Fruit fly (Drosophila melanogaster) whole organism, embryonic: Measurements from ENCODE around the gene CG32032.
A peak's percentile ranks its signal among the peaks of the same experiment; 100 is the strongest.

Experiments used
- Ada2b ChIP-seq: fragments of 200-800 bp; sonication (Bioruptor generic); IDR thresholded peaks from 2 replicates; pipeline ENCODE4 v1.3.6; 2022; ENCODE audit warnings: missing biosample characterization, missing genetic modification characterization
- Aef1 ChIP-seq: fragments of 200-800 bp; sonication (Bioruptor generic); IDR thresholded peaks from 3 replicates; pipeline ENCODE4 v1.3.6; 2022; ENCODE audit warnings: missing biosample characterization, missing genetic modification characterization
- CG10147 ChIP-seq: fragments of 200-800 bp; sonication (Bioruptor generic); optimal IDR thresholded peaks from 2 replicates; lab custom pipeline; 2019; ENCODE audit warnings: missing biosample characterization, mild to moderate bottlenecking, missing genetic modification characterization, moderate library complexity
- CG10209 ChIP-seq: fragments of 200-800 bp; sonication (Bioruptor generic); optimal IDR thresholded peaks from 3 replicates; lab custom pipeline; 2017; ENCODE audit warnings: missing biosample characterization, mild to moderate bottlenecking, missing genetic modification characterization, missing genetic modification reagents
- CG10366 ChIP-seq: fragments of 200-800 bp; sonication (Bioruptor generic); IDR thresholded peaks from 2 replicates; pipeline ENCODE4 v1.3.6; 2022; ENCODE audit warnings: missing biosample characterization, missing genetic modification characterization
- CG10959 ChIP-seq: fragments of 200-800 bp; sonication (Bioruptor generic); IDR thresholded peaks from 2 replicates; pipeline ENCODE4 v1.3.6; 2022; ENCODE audit warnings: missing biosample characterization, missing genetic modification characterization
- CG14050 ChIP-seq: fragments of 200-800 bp; sonication (Bioruptor generic); IDR thresholded peaks from 3 replicates; pipeline ENCODE4 v1.3.6; 2022; ENCODE audit warnings: missing biosample characterization, missing genetic modification characterization
- CG15073 ChIP-seq: fragments of 200-800 bp; sonication (Bioruptor generic); optimal IDR thresholded peaks from 2 replicates; lab custom pipeline; 2016; ENCODE audit warnings: missing biosample characterization, missing genetic modification characterization
- CG31441 ChIP-seq: fragments of 200-800 bp; sonication (Bioruptor generic); IDR thresholded peaks from 2 replicates; pipeline ENCODE4 v1.3.6; 2022; ENCODE audit warnings: missing biosample characterization, missing genetic modification characterization
- CG32767 ChIP-seq: fragments of 200-800 bp; sonication (Bioruptor generic); IDR thresholded peaks from 2 replicates; pipeline ENCODE4 v1.3.6; 2022; ENCODE audit warnings: missing biosample characterization, missing genetic modification characterization
- CG32772 ChIP-seq: fragments of 200-800 bp; sonication (Bioruptor generic); IDR thresholded peaks from 2 replicates; pipeline ENCODE4 v1.3.6; 2022; ENCODE audit warnings: missing biosample characterization, missing genetic modification characterization
- CG3407 ChIP-seq: fragments of 200-800 bp; sonication (Bioruptor generic); optimal IDR thresholded peaks from 2 replicates; lab custom pipeline; 2018; ENCODE audit warnings: missing biosample characterization, mild to moderate bottlenecking, missing genetic modification characterization
- CG34422 ChIP-seq: fragments of 200-800 bp; sonication (Bioruptor generic); IDR thresholded peaks from 3 replicates; pipeline ENCODE4 v1.3.6; 2022; ENCODE audit warnings: missing biosample characterization, missing genetic modification characterization
- CG4282 ChIP-seq: fragments of 200-800 bp; sonication (Bioruptor generic); optimal IDR thresholded peaks from 2 replicates; lab custom pipeline; 2016; ENCODE audit warnings: missing biosample characterization, missing genetic modification characterization
- CG6683 ChIP-seq: fragments of 200-800 bp; sonication (Bioruptor generic); optimal IDR thresholded peaks from 2 replicates; lab custom pipeline; 2017; ENCODE audit warnings: missing biosample characterization, mild to moderate bottlenecking, missing genetic modification characterization, missing genetic modification reagents
- CG8765 ChIP-seq: fragments of 200-800 bp; sonication (Bioruptor generic); IDR thresholded peaks from 2 replicates; pipeline ENCODE4 v1.3.6; 2022; ENCODE audit warnings: missing biosample characterization, missing genetic modification characterization
- CG9797 ChIP-seq: fragments of 200-800 bp; sonication (Bioruptor generic); optimal IDR thresholded peaks from 3 replicates; lab custom pipeline; 2018; ENCODE audit warnings: missing biosample characterization, mild to moderate bottlenecking, missing genetic modification characterization
- Chrac-16 ChIP-seq: fragments of 200-800 bp; sonication (Bioruptor generic); optimal IDR thresholded peaks from 3 replicates; lab custom pipeline; 2016; ENCODE audit warnings: missing biosample characterization, missing genetic modification characterization
- HHEX ChIP-seq: fragments of 200-800 bp; sonication (Bioruptor generic); optimal IDR thresholded peaks from 3 replicates; lab custom pipeline; 2017; ENCODE audit warnings: missing biosample characterization, mild to moderate bottlenecking, missing genetic modification characterization, missing genetic modification reagents
- HLH3B ChIP-seq: fragments of 200-800 bp; sonication (Bioruptor generic); IDR thresholded peaks from 2 replicates; pipeline ENCODE4 v1.3.6; 2022; ENCODE audit warnings: missing biosample characterization, missing genetic modification characterization
- MBD-R2 ChIP-seq: fragments of 200-800 bp; sonication (Bioruptor generic); IDR thresholded peaks from 2 replicates; pipeline ENCODE4 v1.3.6; 2022; ENCODE audit warnings: missing biosample characterization, missing genetic modification characterization
- MTF-1 ChIP-seq: fragments of 200-800 bp; sonication (Bioruptor generic); optimal IDR thresholded peaks from 2 replicates; lab custom pipeline; 2018; ENCODE audit warnings: missing biosample characterization, mild to moderate bottlenecking, missing genetic modification characterization, borderline replicate concordance
- Max ChIP-seq: fragments of 200-800 bp; sonication (Bioruptor generic); optimal IDR thresholded peaks from 2 replicates; lab custom pipeline; 2016; ENCODE audit warnings: missing biosample characterization, mild to moderate bottlenecking, missing genetic modification characterization
- Med ChIP-seq: fragments of 200-800 bp; sonication (Bioruptor generic); peaks from one replicate; lab custom pipeline; 2016; ENCODE audit warnings: missing biosample characterization, missing genetic modification characterization, mild to moderate bottlenecking, inconsistent platforms, moderate library complexity
- Pdp1 ChIP-seq, 2 experiments: fragments of 200-800 bp; sonication (Bioruptor generic); optimal IDR thresholded peaks; 3 replicates each; lab custom pipeline; 2016; ENCODE audit warnings: missing biosample characterization in 2 of 2, missing genetic modification characterization in 2 of 2, mild to moderate bottlenecking in 1 of 2, moderate library complexity in 1 of 2
- Six4 ChIP-seq: fragments of 200-800 bp; sonication (Bioruptor generic); optimal IDR thresholded peaks from 2 replicates; lab custom pipeline; 2016; ENCODE audit warnings: missing biosample characterization, missing genetic modification characterization
- Sry-δ ChIP-seq: fragments of 200-800 bp; sonication (Bioruptor generic); optimal IDR thresholded peaks from 2 replicates; lab custom pipeline; 2016; ENCODE audit warnings: missing biosample characterization, missing genetic modification characterization
- Trl ChIP-seq, 3 experiments: fragments of >200 bp in 2 of 3; fragments of 200-800 bp in 1 of 3; sonication (Bioruptor generic) in 1 of 3; optimal IDR thresholded peaks; 2 replicates in 1 of 3; 3 replicates in 2 of 3; lab custom pipeline; 2016 to 2017; ENCODE audit warnings: missing biosample characterization in 1 of 3, missing genetic modification characterization in 1 of 3
- ac ChIP-seq: fragments of 200-800 bp; sonication (Bioruptor generic); optimal IDR thresholded peaks from 3 replicates; lab custom pipeline; 2017; ENCODE audit warnings: missing biosample characterization, mild to moderate bottlenecking, missing genetic modification characterization
- bab2 ChIP-seq: fragments of 200-800 bp; sonication (Bioruptor generic); optimal IDR thresholded peaks from 2 replicates; lab custom pipeline; 2016; ENCODE audit warnings: missing biosample characterization, missing genetic modification characterization
- croc ChIP-seq: fragments of 200-800 bp; sonication (Bioruptor generic); conservative IDR thresholded peaks from 3 replicates; pipeline ENCODE4 v1.3.6; 2022; ENCODE audit warnings: missing biosample characterization, missing genetic modification characterization
- fd3F ChIP-seq: fragments of 200-800 bp; sonication (Bioruptor generic); optimal IDR thresholded peaks from 2 replicates; lab custom pipeline; 2018; ENCODE audit warnings: missing biosample characterization, mild to moderate bottlenecking, missing genetic modification characterization, moderate library complexity
- fd64A ChIP-seq: fragments of 200-800 bp; sonication (Bioruptor generic); optimal IDR thresholded peaks from 3 replicates; lab custom pipeline; 2018; ENCODE audit warnings: missing biosample characterization, mild to moderate bottlenecking, missing genetic modification characterization
- grn ChIP-seq: fragments of 200-800 bp; sonication (Bioruptor generic); optimal IDR thresholded peaks from 3 replicates; lab custom pipeline; 2017; ENCODE audit warnings: missing biosample characterization, missing genetic modification characterization
- gro ChIP-seq: fragments of 200-800 bp; sonication (Bioruptor generic); optimal IDR thresholded peaks from 2 replicates; lab custom pipeline; 2016; ENCODE audit warnings: missing biosample characterization, missing genetic modification characterization
- ken ChIP-seq: fragments of 200-800 bp; sonication (Bioruptor generic); IDR thresholded peaks from 3 replicates; pipeline ENCODE4 v1.3.6; 2022; ENCODE audit warnings: missing biosample characterization, missing genetic modification characterization
- klu ChIP-seq: fragments of 200-800 bp; sonication (Bioruptor generic); IDR thresholded peaks from 2 replicates; pipeline ENCODE4 v1.3.6; 2022; ENCODE audit warnings: missing biosample characterization, missing genetic modification characterization
- mirr ChIP-seq: fragments of 200-800 bp; sonication (Bioruptor generic); optimal IDR thresholded peaks from 3 replicates; lab custom pipeline; 2018; ENCODE audit warnings: missing biosample characterization, mild to moderate bottlenecking, missing genetic modification characterization
- oc ChIP-seq: fragments of 200-800 bp; sonication (Bioruptor generic); optimal IDR thresholded peaks from 2 replicates; lab custom pipeline; 2018; ENCODE audit warnings: missing biosample characterization, mild to moderate bottlenecking, missing genetic modification characterization, moderate library complexity
- onecut ChIP-seq: fragments of 200-800 bp; sonication (Bioruptor generic); IDR thresholded peaks from 2 replicates; pipeline ENCODE4 v1.3.6; 2022; ENCODE audit warnings: missing biosample characterization, missing genetic modification characterization
- pfk ChIP-seq: fragments of 200-800 bp; sonication (Bioruptor generic); optimal IDR thresholded peaks from 2 replicates; lab custom pipeline; 2018; ENCODE audit warnings: missing biosample characterization, mild to moderate bottlenecking, missing genetic modification characterization, moderate library complexity
- prd ChIP-seq, 3 experiments: fragments of >200 bp in 2 of 3; fragments of 200-800 bp in 1 of 3; sonication (Bioruptor generic) in 1 of 3; optimal IDR thresholded peaks in 2 of 3; IDR thresholded peaks in 1 of 3; 2 replicates in 2 of 3; 3 replicates in 1 of 3; pipeline versions ENCODE4 v1.3.6 to Lab custom; 2017 to 2022; ENCODE audit warnings: missing biosample characterization in 1 of 3, missing genetic modification characterization in 1 of 3
- psq ChIP-seq: fragments of 200-800 bp; sonication (Bioruptor generic); optimal IDR thresholded peaks from 2 replicates; lab custom pipeline; 2017; ENCODE audit warnings: missing biosample characterization, missing genetic modification characterization
- rib ChIP-seq: fragments of 200-800 bp; sonication (Bioruptor generic); IDR thresholded peaks from 2 replicates; pipeline ENCODE4 v1.3.6; 2022; ENCODE audit warnings: missing biosample characterization, missing genetic modification characterization
- sd ChIP-seq: fragments of 200-800 bp; sonication (Bioruptor generic); optimal IDR thresholded peaks from 3 replicates; lab custom pipeline; 2018; ENCODE audit warnings: missing biosample characterization, mild to moderate bottlenecking, missing genetic modification characterization, moderate library complexity
- sens ChIP-seq: fragments of 200-800 bp; sonication (Bioruptor generic); peaks from one replicate; lab custom pipeline; 2016; ENCODE audit warnings: missing biosample characterization, missing genetic modification characterization
- slbo ChIP-seq: fragments of 200-800 bp; sonication (Bioruptor generic); IDR thresholded peaks from 2 replicates; pipeline ENCODE4 v1.3.6; 2022; ENCODE audit warnings: missing biosample characterization, missing genetic modification characterization
- tll ChIP-seq, 2 experiments: fragments of 200-800 bp in 1 of 2; fragments of >200 bp in 1 of 2; sonication (Bioruptor generic) in 1 of 2; optimal IDR thresholded peaks; 2 replicates each; lab custom pipeline; 2017 to 2019; ENCODE audit warnings: missing biosample characterization in 2 of 2, missing genetic modification characterization in 2 of 2, mild to moderate bottlenecking in 1 of 2, moderate library complexity in 1 of 2
- vnd ChIP-seq: fragments of 200-800 bp; sonication (Bioruptor generic); IDR thresholded peaks from 3 replicates; pipeline ENCODE4 v1.3.6; 2022; ENCODE audit warnings: missing biosample characterization, missing genetic modification characterization; ENCODE audit not compliant: partially characterized antibody
- zfh1 ChIP-seq: fragments of 200-800 bp; sonication (Bioruptor generic); IDR thresholded peaks from 3 replicates; pipeline ENCODE4 v1.3.6; 2022; ENCODE audit warnings: missing biosample characterization, missing genetic modification characterization

The CG32032 gene

dm6 chr3L:9065997-9066441 is 26.8 kb upstream of the CG32032 start, which contains the start of gene Argk1 (continued):
- peak; percentile 31 to 57 for TF ChIP-seq Trl (optimal IDR thresholded peaks at IDR 0.05; lab: Kevin White, UChicago)
- TF ChIP-seq Trl (GFP tag; optimal IDR thresholded peaks at IDR 0.05; lab: Kevin White, UChicago): no peak
- peak; percentile 13; the same call in 1 of the 2 replicates for TF ChIP-seq MBD-R2 (GFP tag; lab: Robert Waterston, UW)
- TF ChIP-seq CG10959: no peak
- TF ChIP-seq fd64A (GFP tag; lab: Kevin White, UChicago): no peak
- TF ChIP-seq HLH3B (GFP tag; lab: Robert Waterston, UW): no peak
- TF ChIP-seq CG9797 (GFP tag; lab: Kevin White, UChicago): no peak
- no peak for TF ChIP-seq ken
- TF ChIP-seq CG3407 (GFP tag; lab: Kevin White, UChicago): no peak
- TF ChIP-seq grn (GFP tag; lab: Kevin White, UChicago): no peak
- TF ChIP-seq CG10366 (GFP tag; lab: Robert Waterston, UW): peak; percentile 14; the same call in 1 of the 2 replicates
- no peak for TF ChIP-seq pfk (GFP tag; lab: Kevin White, UChicago)
- peak; percentile 65 for TF ChIP-seq CG31441 (GFP tag; lab: Robert Waterston, UW)
- no peak for TF ChIP-seq CG6683 (GFP tag; lab: Kevin White, UChicago)
- no peak for TF ChIP-seq ac (GFP tag; lab: Kevin White, UChicago)
- TF ChIP-seq CG15073: no peak
- TF ChIP-seq oc: no peak
- no peak for TF ChIP-seq Pdp1 (GFP tag; optimal IDR thresholded peaks at IDR 0.05; lab: Kevin White, UChicago)
- no peak for TF ChIP-seq Med (GFP tag; lab: Kevin White, UChicago)
- no peak for TF ChIP-seq CG10147 (GFP tag; lab: Kevin White, UChicago)
- TF ChIP-seq Ada2b (GFP tag; lab: Robert Waterston, UW): no peak
- no peak for TF ChIP-seq gro (GFP tag; lab: Kevin White, UChicago)
- no peak for TF ChIP-seq CG4282 (GFP tag; lab: Kevin White, UChicago)
- TF ChIP-seq slbo (GFP tag; lab: Robert Waterston, UW): peak; percentile 86
- no peak for TF ChIP-seq Aef1 (GFP tag; lab: Robert Waterston, UW)
- TF ChIP-seq sd (tag; lab: Kevin White, UChicago): peak; percentile 53
- no peak for TF ChIP-seq CG32772 (GFP tag; lab: Robert Waterston, UW)
- TF ChIP-seq croc: no peak
- no peak for TF ChIP-seq bab2 (GFP tag; lab: Kevin White, UChicago)
- TF ChIP-seq rib (GFP tag; lab: Robert Waterston, UW): no peak
- no peak for TF ChIP-seq Six4 (GFP tag; lab: Kevin White, UChicago)
- no peak for TF ChIP-seq prd (optimal IDR thresholded peaks at IDR 0.05; lab: Kevin White, UChicago)
- peak; percentile 39; the same call in 1 of the 3 replicates for TF ChIP-seq prd (GFP tag; IDR thresholded peaks at IDR 0.05; lab: Robert Waterston, UW)
- no peak for TF ChIP-seq vnd (GFP tag; lab: Robert Waterston, UW)
- peak; percentile 32; the same call in 1 of the 3 replicates for TF ChIP-seq CG14050 (GFP tag; lab: Robert Waterston, UW)
- TF ChIP-seq onecut (GFP tag; lab: Robert Waterston, UW): no peak; the same call in 1 of the 2 replicates
- TF ChIP-seq Max (GFP tag; lab: Kevin White, UChicago): no peak
- TF ChIP-seq CG10209 (GFP tag; lab: Kevin White, UChicago): peak; percentile 56
- TF ChIP-seq CG32767 (GFP tag; lab: Robert Waterston, UW): no peak
- TF ChIP-seq psq (GFP tag; lab: Kevin White, UChicago): no peak
- TF ChIP-seq Sry-δ (GFP tag; lab: Kevin White, UChicago): no peak
- peak; percentile 46; the same call in 1 of the 3 replicates for TF ChIP-seq zfh1
- TF ChIP-seq klu (GFP tag; lab: Robert Waterston, UW): 0 out of 2 replicates have a peak, but pooled peaks have one; percentile 29
- no peak for TF ChIP-seq CG34422 (GFP tag; lab: Robert Waterston, UW)
- TF ChIP-seq fd3F (GFP tag; lab: Kevin White, UChicago): peak; percentile 36
- TF ChIP-seq HHEX (GFP tag; lab: Kevin White, UChicago): no peak
- TF ChIP-seq CG8765 (GFP tag; lab: Robert Waterston, UW): no peak
- no peak for TF ChIP-seq mirr (GFP tag; lab: Kevin White, UChicago)
- TF ChIP-seq Chrac-16 (GFP tag; lab: Kevin White, UChicago): peak; percentile 44
- peak; percentile 76 for TF ChIP-seq sens
- TF ChIP-seq tll (GFP tag; optimal IDR thresholded peaks at IDR 0.05; lab: Kevin White, UChicago): no peak
- TF ChIP-seq MTF-1: no peak
